Worm (Caenorhabditis elegans) whole organism, young adult: ENCODE results near the gene B0310.6.
A peak's percentile ranks its signal among the peaks of the same experiment; 100 is the strongest.

ENCODE experiments used
- B0261.1 ChIP-seq: sonication (generic microtip); optimal IDR thresholded peaks from 2 replicates; lab custom pipeline; 2016; ENCODE audit warnings: mild to moderate bottlenecking, missing genetic modification characterization, moderate library complexity, missing compliant biosample characterization
- F55B11.4 ChIP-seq: sonication (generic microtip); optimal IDR thresholded peaks from 2 replicates; lab custom pipeline; 2016; ENCODE audit warnings: missing compliant biosample characterization, missing genetic modification characterization, borderline replicate concordance; ENCODE audit not compliant: insufficient read depth
- K12H6.12 ChIP-seq: fragments of 200-800 bp; sonication (Bioruptor generic); optimal IDR thresholded peaks from 2 replicates; lab custom pipeline; 2018; ENCODE audit warnings: mild to moderate bottlenecking, missing genetic modification characterization, missing compliant biosample characterization
- T07F8.4 ChIP-seq: sonication (generic microtip); optimal IDR thresholded peaks from 2 replicates; lab custom pipeline; 2016; ENCODE audit warnings: mild to moderate bottlenecking, missing genetic modification characterization, moderate library complexity, missing compliant biosample characterization
- T26A5.8 ChIP-seq: sonication (generic microtip); optimal IDR thresholded peaks from 2 replicates; lab custom pipeline; 2016; ENCODE audit warnings: missing genetic modification characterization, missing compliant biosample characterization
- Y95B8A.8 ChIP-seq: fragments of 200-800 bp; sonication (Bioruptor generic); IDR thresholded peaks from 2 replicates; pipeline ENCODE4 v1.3.6; 2022; ENCODE audit warnings: missing genetic modification reagents, missing genetic modification characterization, missing compliant biosample characterization
- ZK185.1 ChIP-seq: sonication (generic microtip); optimal IDR thresholded peaks from 2 replicates; lab custom pipeline; 2016; ENCODE audit warnings: mild to moderate bottlenecking, missing genetic modification characterization, missing compliant biosample characterization; ENCODE audit not compliant: poor library complexity, severe bottlenecking
- akir-1 ChIP-seq: fragments of 200-800 bp; sonication (Bioruptor generic); optimal IDR thresholded peaks from 2 replicates; lab custom pipeline; 2018; ENCODE audit warnings: mild to moderate bottlenecking, missing genetic modification characterization, moderate library complexity, missing compliant biosample characterization
- atf-7 ChIP-seq: sonication (generic microtip); optimal IDR thresholded peaks from 2 replicates; lab custom pipeline; 2017; ENCODE audit warnings: mild to moderate bottlenecking, missing genetic modification characterization, missing compliant biosample characterization
- attf-5 ChIP-seq: fragments of 200-800 bp; sonication (Bioruptor generic); optimal IDR thresholded peaks from 2 replicates; lab custom pipeline; 2018; ENCODE audit warnings: mild to moderate bottlenecking, missing genetic modification characterization, missing compliant biosample characterization
- bed-1 ChIP-seq: fragments of 200-800 bp; sonication (Bioruptor generic); IDR thresholded peaks from 2 replicates; pipeline ENCODE4 v1.3.6; 2022; ENCODE audit warnings: missing genetic modification reagents, missing genetic modification characterization, missing compliant biosample characterization
- ccch-3 ChIP-seq: fragments of 200-800 bp; sonication (Bioruptor generic); optimal IDR thresholded peaks from 2 replicates; lab custom pipeline; 2018; ENCODE audit warnings: mild to moderate bottlenecking, missing genetic modification characterization, missing compliant biosample characterization
- cebp-1 ChIP-seq, 2 experiments: fragments of 200-800 bp in 1 of 2; sonication (Bioruptor generic) in 1 of 2; sonication (generic microtip) in 1 of 2; IDR thresholded peaks in 1 of 2; optimal IDR thresholded peaks in 1 of 2; 2 replicates each; pipeline versions ENCODE4 v1.3.6 to Lab custom; 2017 to 2022; ENCODE audit warnings: missing compliant biosample characterization in 2 of 2, missing genetic modification characterization in 2 of 2, mild to moderate bottlenecking in 1 of 2, missing genetic modification reagents in 1 of 2, moderate library complexity in 1 of 2
- cebp-2 ChIP-seq: fragments of 200-800 bp; sonication (Bioruptor generic); IDR thresholded peaks from 2 replicates; pipeline ENCODE4 v1.3.6; 2022; ENCODE audit warnings: missing genetic modification characterization, missing compliant biosample characterization
- ceh-27 ChIP-seq: fragments of 200-800 bp; sonication (Bioruptor generic); optimal IDR thresholded peaks from 2 replicates; lab custom pipeline; 2018; ENCODE audit warnings: mild to moderate bottlenecking, missing genetic modification characterization, moderate library complexity, missing compliant biosample characterization
- die-1 ChIP-seq: sonication (generic microtip); optimal IDR thresholded peaks from 2 replicates; lab custom pipeline; 2016; ENCODE audit warnings: missing genotype, mild to moderate bottlenecking, missing genetic modification characterization, missing compliant biosample characterization
- dpff-1 ChIP-seq: sonication (generic microtip); optimal IDR thresholded peaks from 2 replicates; lab custom pipeline; 2017; ENCODE audit warnings: mild to moderate bottlenecking, missing genetic modification characterization, missing compliant biosample characterization
- ekl-4 ChIP-seq: fragments of 200-800 bp; sonication (Bioruptor generic); IDR thresholded peaks from 2 replicates; pipeline ENCODE4 v1.3.6; 2022; ENCODE audit warnings: missing genetic modification reagents, missing genetic modification characterization, missing compliant biosample characterization
- ets-4 ChIP-seq: fragments of 200-800 bp; sonication (Bioruptor generic); optimal IDR thresholded peaks from 2 replicates; lab custom pipeline; 2018; ENCODE audit warnings: mild to moderate bottlenecking, missing genetic modification characterization, missing compliant biosample characterization
- gei-17 ChIP-seq: fragments of 200-800 bp; sonication (Bioruptor generic); optimal IDR thresholded peaks from 2 replicates; lab custom pipeline; 2018; ENCODE audit warnings: mild to moderate bottlenecking, missing genetic modification characterization, missing compliant biosample characterization
- hmg-1.2 ChIP-seq: fragments of 200-800 bp; sonication (Bioruptor generic); IDR thresholded peaks from 2 replicates; pipeline ENCODE4 v1.3.6; 2022; ENCODE audit warnings: missing genetic modification reagents, missing genetic modification characterization, missing compliant biosample characterization
- let-526 ChIP-seq: fragments of 200-800 bp; sonication (Bioruptor generic); IDR thresholded peaks from 2 replicates; pipeline ENCODE4 v1.3.6; 2022; ENCODE audit warnings: missing genetic modification reagents, missing genetic modification characterization, missing compliant biosample characterization
- let-607 ChIP-seq, 2 experiments: fragments of 200-800 bp in 1 of 2; sonication (Bioruptor generic) in 1 of 2; sonication (generic microtip) in 1 of 2; optimal IDR thresholded peaks; 2 replicates each; lab custom pipeline; 2016 to 2018; ENCODE audit warnings: mild to moderate bottlenecking in 2 of 2, missing compliant biosample characterization in 2 of 2, missing genetic modification characterization in 2 of 2, moderate library complexity in 2 of 2, missing genotype in 1 of 2
- lin-35 ChIP-seq, 3 experiments: fragments of 150-350 bp in 2 of 3; sonication (generic microtip) in 1 of 3; optimal IDR thresholded peaks; 2 replicates each; lab custom pipeline; 2014 to 2018; ENCODE audit warnings: missing biosample characterization in 3 of 3, missing genetic modification characterization in 3 of 3, missing genetic modification reagents in 3 of 3
- madf-10 ChIP-seq: sonication (generic microtip); optimal IDR thresholded peaks from 2 replicates; lab custom pipeline; 2016; ENCODE audit warnings: mild to moderate bottlenecking, missing genetic modification characterization, missing compliant biosample characterization
- mes-4 ChIP-seq: sonication (generic microtip); optimal IDR thresholded peaks from 2 replicates; lab custom pipeline; 2016; ENCODE audit warnings: missing genotype, missing genetic modification characterization, missing compliant biosample characterization
- rpc-1 ChIP-seq, 2 experiments: fragments of 150-350 bp in 1 of 2; sonication (generic microtip) in 1 of 2; optimal IDR thresholded peaks; 2 replicates each; lab custom pipeline; 2014 to 2018; ENCODE audit warnings: missing biosample characterization in 1 of 2, missing genetic modification characterization in 1 of 2, missing genetic modification reagents in 1 of 2, missing genotype in 1 of 2
- sea-2 ChIP-seq: fragments of 200-800 bp; sonication (Bioruptor generic); IDR thresholded peaks from 2 replicates; pipeline ENCODE4 v1.3.6; 2022; ENCODE audit warnings: missing genetic modification characterization, missing compliant biosample characterization
- snpc-1.1 ChIP-seq: sonication (generic microtip); optimal IDR thresholded peaks from 2 replicates; lab custom pipeline; 2017; ENCODE audit warnings: missing genetic modification characterization, mild to moderate bottlenecking, missing compliant biosample characterization, antibody characterized with exemption, moderate library complexity, missing genotype, missing genetic modification reagents; ENCODE audit not compliant: insufficient read depth
- snpc-4 ChIP-seq, 5 experiments: fragments of 150-350 bp in 1 of 5; sonication (generic microtip) in 4 of 5; optimal IDR thresholded peaks; 2 replicates each; lab custom pipeline; 2014 to 2018; ENCODE audit warnings: missing genetic modification characterization in 5 of 5, missing biosample characterization in 3 of 5, antibody characterized with exemption in 2 of 5, mild to moderate bottlenecking in 2 of 5, missing compliant biosample characterization in 2 of 5, missing genotype in 2 of 5, moderate library complexity in 2 of 5, missing genetic modification reagents in 1 of 5
- somi-1 ChIP-seq: fragments of 200-800 bp; sonication (Bioruptor generic); optimal IDR thresholded peaks from 2 replicates; lab custom pipeline; 2018; ENCODE audit warnings: mild to moderate bottlenecking, missing genetic modification characterization, missing compliant biosample characterization
- tbp1 ChIP-seq: fragments of 200-800 bp; sonication (Bioruptor generic); optimal IDR thresholded peaks from 2 replicates; lab custom pipeline; 2018; ENCODE audit warnings: mild to moderate bottlenecking, missing genetic modification characterization, missing compliant biosample characterization
- unc-62 ChIP-seq: fragments of 150-350 bp; optimal IDR thresholded peaks from 2 replicates; lab custom pipeline; 2014; ENCODE audit warnings: missing biosample characterization, missing genetic modification reagents, missing genetic modification characterization
- zfh-2 ChIP-seq: fragments of 200-800 bp; sonication (Bioruptor generic); conservative IDR thresholded peaks from 2 replicates; pipeline ENCODE4 v1.3.6; 2022; ENCODE audit warnings: missing genetic modification reagents, missing genetic modification characterization, missing compliant biosample characterization
- zim-3 ChIP-seq: sonication (generic microtip); optimal IDR thresholded peaks from 2 replicates; lab custom pipeline; 2017; ENCODE audit warnings: mild to moderate bottlenecking, missing genetic modification characterization, moderate library complexity, missing compliant biosample characterization
- ztf-18 ChIP-seq: sonication (generic microtip); optimal IDR thresholded peaks from 2 replicates; lab custom pipeline; 2016; ENCODE audit warnings: missing genotype, mild to moderate bottlenecking, missing genetic modification characterization, missing compliant biosample characterization
- ztf-26 ChIP-seq: sonication (generic microtip); optimal IDR thresholded peaks from 2 replicates; lab custom pipeline; 2017; ENCODE audit warnings: missing genetic modification characterization, missing compliant biosample characterization
- ztf-28 ChIP-seq: fragments of 200-800 bp; sonication (Bioruptor generic); IDR thresholded peaks from 2 replicates; pipeline ENCODE4 v1.3.6; 2022; ENCODE audit warnings: missing genetic modification reagents, missing genetic modification characterization, missing compliant biosample characterization

B0310.6 gene

ce11 chrX:538083-538482 lies 7.3 kb upstream of the B0310.6 start:
- peak; percentile 68 for TF ChIP-seq snpc-1.1 (tag; lab: Kevin White, UChicago)
- TF ChIP-seq ccch-3 (GFP tag; lab: Kevin White, UChicago), result no peak
- peak; percentile 54 for TF ChIP-seq snpc-4 (GFP tag; optimal IDR thresholded peaks at IDR 0.05; lab: Kevin White, UChicago)
- TF ChIP-seq snpc-4 (tag; optimal IDR thresholded peaks at IDR 0.05; lab: Kevin White, UChicago), result peak in 2 of 4 experiments; percentile 82 to 93
- no peak for TF ChIP-seq T07F8.4
- no peak for TF ChIP-seq ZK185.1
- TF ChIP-seq, all 124 proteins: peak for 2

- TF ChIP-seq dpff-1 (tag; lab: Kevin White, UChicago) (no peak), B0261.1 (tag; lab: Kevin White, UChicago) (no peak), ztf-26 (tag; lab: Kevin White, UChicago) (no peak), zfh-2 (GFP tag; lab: Robert Waterston, UW) (no peak), bed-1 (GFP tag; lab: Robert Waterston, UW) (no peak), madf-10 (tag; lab: Kevin White, UChicago) (no peak), sea-2 (GFP tag; lab: Robert Waterston, UW) (no peak), ZK185.1 (no peak), T26A5.8 (tag; lab: Kevin White, UChicago) (no peak), let-526 (no peak), Y95B8A.8 (GFP tag; lab: Robert Waterston, UW) (no peak), zim-3 (tag; lab: Kevin White, UChicago) (no peak), F55B11.4 (tag; lab: Kevin White, UChicago) (no peak), akir-1 (GFP tag; lab: Kevin White, UChicago) (no peak), ztf-18 (tag; lab: Kevin White, UChicago) (no peak), ekl-4 (GFP tag; lab: Robert Waterston, UW) (no peak), rpc-1 (optimal IDR thresholded peaks at IDR 0.05; lab: Kevin White, UChicago) (no peak), rpc-1 (tag; optimal IDR thresholded peaks at IDR 0.05; lab: Kevin White, UChicago) (no peak), ztf-28 (GFP tag; lab: Robert Waterston, UW) (no peak)
Measured at ce11 chrX:536365-536764, 5.6 kb upstream of the B0310.6 start.

ce11 chrX:535728-536127 lies 4.9 kb upstream of the B0310.6 start, which contains the start of gene F28C10.3:
F28C10.3 (minus strand) TSS chrX:535828.
- TF ChIP-seq cebp-1 (GFP tag; IDR thresholded peaks at IDR 0.05; lab: Robert Waterston, UW) (no peak), cebp-1 (tag; optimal IDR thresholded peaks at IDR 0.05; lab: Kevin White, UChicago) (peak; percentile 67), snpc-4 (GFP tag; optimal IDR thresholded peaks at IDR 0.05; lab: Kevin White, UChicago) (no peak), snpc-4 (tag; optimal IDR thresholded peaks at IDR 0.05; lab: Kevin White, UChicago) (peak in 1 of 4 experiments; percentile 6), atf-7 (tag; lab: Kevin White, UChicago) (peak; percentile 60), K12H6.12 (tag; lab: Kevin White, UChicago) (peak; percentile 56), lin-35 (GFP tag; optimal IDR thresholded peaks at IDR 0.05; lab: Kevin White, UChicago) (no peak), hmg-1.2 (GFP tag; lab: Robert Waterston, UW) (peak; percentile 67; the same call in 1 of the 2 replicates), gei-17 (peak; percentile 43), ztf-26 (tag; lab: Kevin White, UChicago) (peak; percentile 24), zfh-2 (GFP tag; lab: Robert Waterston, UW) (peak; percentile 49; the same call in 1 of the 2 replicates), ztf-28 (GFP tag; lab: Robert Waterston, UW) (no peak), attf-5 (GFP tag; lab: Kevin White, UChicago) (peak; percentile 28), ceh-27 (GFP tag; lab: Kevin White, UChicago) (peak; percentile 59), unc-62 (GFP tag; lab: Kevin White, UChicago) (peak; percentile 5), madf-10 (tag; lab: Kevin White, UChicago) (peak; percentile 18), somi-1 (GFP tag; lab: Kevin White, UChicago) (peak; percentile 18), let-607 (tag; optimal IDR thresholded peaks at IDR 0.05; lab: Kevin White, UChicago) (peak in 1 of 2 experiments; percentile 22), tbp1 (GFP tag; lab: Kevin White, UChicago) (peak; percentile 8), die-1 (peak; percentile 42), ZK185.1 (peak; percentile 38), ets-4 (GFP tag; lab: Kevin White, UChicago) (no peak), mes-4 (tag; lab: Kevin White, UChicago) (no peak), cebp-2 (no peak)
